Fruit fly (Drosophila melanogaster) whole organism, wandering third instar larva: ENCODE measurements around the gene CG9926.

Experiments
- Abd-B ChIP-seq: fragments of >200 bp; optimal IDR thresholded peaks from 2 replicates; lab custom pipeline; 2017; ENCODE audit warnings: missing biosample characterization, missing genetic modification characterization
- CG32264 ChIP-seq: fragments of 200-800 bp; sonication (Bioruptor generic); optimal IDR thresholded peaks from 2 replicates; lab custom pipeline; 2016; ENCODE audit warnings: missing biosample characterization, missing genetic modification characterization
- CrebA ChIP-seq: fragments of 200-800 bp; sonication (Bioruptor generic); optimal IDR thresholded peaks from 2 replicates; lab custom pipeline; 2016; ENCODE audit warnings: missing biosample characterization, mild to moderate bottlenecking, missing genetic modification characterization, borderline replicate concordance
- Dfd ChIP-seq: fragments of >200 bp; optimal IDR thresholded peaks from 2 replicates; lab custom pipeline; 2017; ENCODE audit warnings: missing biosample characterization, missing genetic modification characterization
- Dif ChIP-seq: fragments of 200-275, 200-300 bp; sonication (Bioruptor generic); optimal IDR thresholded peaks from 2 replicates; lab custom pipeline; 2018; ENCODE audit warnings: missing biosample characterization, missing genetic modification characterization; ENCODE audit not compliant: partially characterized antibody
- GATAd ChIP-seq: sonication (Bioruptor generic); optimal IDR thresholded peaks from 2 replicates; lab custom pipeline; 2016; ENCODE audit warnings: missing biosample characterization, missing genetic modification characterization
- HLH106 ChIP-seq: fragments of 200-800 bp; optimal IDR thresholded peaks from 3 replicates; lab custom pipeline; 2019; ENCODE audit warnings: missing biosample characterization, mild to moderate bottlenecking, missing genetic modification characterization, moderate library complexity
- Hr78 ChIP-seq: fragments of >200 bp; optimal IDR thresholded peaks from 2 replicates; lab custom pipeline; 2017; ENCODE audit warnings: missing biosample characterization, missing genetic modification characterization
- Jra ChIP-seq: sonication (Bioruptor generic); optimal IDR thresholded peaks from 2 replicates; lab custom pipeline; 2016; ENCODE audit warnings: missing biosample characterization, missing genetic modification characterization
- OdsH ChIP-seq: fragments of 200-800 bp; sonication (Bioruptor generic); optimal IDR thresholded peaks from 2 replicates; lab custom pipeline; 2016; ENCODE audit warnings: missing biosample characterization, mild to moderate bottlenecking, missing genetic modification characterization
- Vsx2 ChIP-seq: fragments of 200-300, 225-300 bp; sonication (Bioruptor generic); optimal IDR thresholded peaks from 2 replicates; lab custom pipeline; 2018; ENCODE audit warnings: missing biosample characterization, missing genetic modification characterization; ENCODE audit not compliant: partially characterized antibody
- dmrt93B ChIP-seq: fragments of 200-800 bp; sonication (Bioruptor generic); optimal IDR thresholded peaks from 2 replicates; lab custom pipeline; 2018; ENCODE audit warnings: missing biosample characterization, mild to moderate bottlenecking, missing genetic modification characterization
- ey ChIP-seq: fragments of 200-800 bp; sonication (Bioruptor generic); optimal IDR thresholded peaks from 2 replicates; lab custom pipeline; 2016; ENCODE audit warnings: missing biosample characterization, missing genetic modification characterization
- fru ChIP-seq: fragments of 200-800 bp; sonication (Bioruptor generic); optimal IDR thresholded peaks from 3 replicates; lab custom pipeline; 2016; ENCODE audit warnings: missing biosample characterization, mild to moderate bottlenecking, missing genetic modification characterization
- lola ChIP-seq: fragments of >200 bp; optimal IDR thresholded peaks from 2 replicates; lab custom pipeline; 2017; ENCODE audit warnings: missing biosample characterization, missing genetic modification characterization
- rgr ChIP-seq: fragments of 200-800 bp; sonication (Bioruptor generic); optimal IDR thresholded peaks from 3 replicates; lab custom pipeline; 2016; ENCODE audit warnings: missing biosample characterization, mild to moderate bottlenecking, missing genetic modification characterization
- woc ChIP-seq: sonication (Bioruptor generic); optimal IDR thresholded peaks from 2 replicates; lab custom pipeline; 2016; ENCODE audit warnings: missing biosample characterization, mild to moderate bottlenecking, missing genetic modification characterization

CG9926 gene

dm6 chr3R:13899727-13900209 is 51.2 kb downstream of the CG9926 start:
- TF ChIP-seq Jra (GFP tag; lab: Kevin White, UChicago) (no peak), GATAd (GFP tag; lab: Kevin White, UChicago) (no peak), Abd-B (no peak), rgr (GFP tag; lab: Kevin White, UChicago) (no peak), CrebA (GFP tag; lab: Kevin White, UChicago) (no peak), Vsx2 (GFP tag; lab: Kevin White, UChicago) (no peak), ey (GFP tag; lab: Kevin White, UChicago) (no peak), fru (GFP tag; lab: Kevin White, UChicago) (no peak), woc (no peak), Dif (GFP tag; lab: Kevin White, UChicago) (no peak), CG32264 (GFP tag; lab: Kevin White, UChicago) (no peak), lola (GFP tag; lab: Kevin White, UChicago) (no peak), HLH106 (tag; lab: Kevin White, UChicago) (no peak), dmrt93B (no peak), OdsH (no peak), Dfd (GFP tag; lab: Kevin White, UChicago) (no peak), Hr78 (no peak)
